Worm (Caenorhabditis elegans) whole organism, late embryonic: ENCODE results near the gene gex-2.

Source experiments
- ama-1 ChIP-seq: fragments of 150-350 bp; optimal IDR thresholded peaks from 2 replicates; lab custom pipeline; 2014
- ceh-24 ChIP-seq: sonication (generic microtip); optimal IDR thresholded peaks from 2 replicates; lab custom pipeline; 2016; ENCODE audit warnings: mild to moderate bottlenecking, missing genetic modification characterization, missing compliant biosample characterization
- che-1 ChIP-seq: sonication (generic microtip); optimal IDR thresholded peaks from 2 replicates; lab custom pipeline; 2016; ENCODE audit warnings: mild to moderate bottlenecking, missing genetic modification characterization, missing compliant biosample characterization
- fkh-10 ChIP-seq: fragments of 150-350 bp; optimal IDR thresholded peaks from 2 replicates; lab custom pipeline; 2014; ENCODE audit warnings: missing biosample characterization, missing genetic modification reagents, missing genetic modification characterization
- nhr-11 ChIP-seq: fragments of 150-350 bp; optimal IDR thresholded peaks from 2 replicates; lab custom pipeline; 2014; ENCODE audit warnings: missing biosample characterization, missing genetic modification characterization
- rnt-1 ChIP-seq: sonication (generic microtip); optimal IDR thresholded peaks from 2 replicates; lab custom pipeline; 2016; ENCODE audit warnings: missing genetic modification characterization, missing compliant biosample characterization
- sdc-2 ChIP-seq: sonication (generic microtip); optimal IDR thresholded peaks from 2 replicates; lab custom pipeline; 2016; ENCODE audit warnings: missing genotype, missing genetic modification characterization, missing compliant biosample characterization
- unc-55 ChIP-seq: sonication (generic microtip); optimal IDR thresholded peaks from 2 replicates; lab custom pipeline; 2017; ENCODE audit warnings: missing biosample characterization, missing genetic modification reagents, missing genetic modification characterization

ce11 chrIV:548000-548399 is 24.6 kb upstream of the gex-2 start, which contains the start of gene F56A11.4:
- TF ChIP-seq sdc-2 (tag; lab: Kevin White, UChicago) (no peak), fkh-10 (GFP tag; lab: Kevin White, UChicago) (no peak), ama-1 (lab: Kevin White, UChicago) (no peak), rnt-1 (tag; lab: Kevin White, UChicago) (no peak), che-1 (tag; lab: Kevin White, UChicago) (no peak), unc-55 (no peak), ceh-24 (tag; lab: Kevin White, UChicago) (no peak), nhr-11 (no peak)
